Fruit fly (Drosophila melanogaster): Measurements from ENCODE around the gene CG15483.
A peak's percentile ranks its signal among the peaks of the same experiment; 100 is the strongest.

Gene CG15483

dm6 chr2L:12721794-12722315 lies 39.8 kb downstream of the CG15483 start, which contains the start of gene Pih1D1 (continued):
- peak; percentile 96 for TF ChIP-seq eg (GFP tag; IDR thresholded peaks at IDR 0.05)
- peak; percentile 86 for TF ChIP-seq CG16779 (tag; optimal IDR thresholded peaks at IDR 0.05)
- TF ChIP-seq Lpt (GFP tag; optimal IDR thresholded peaks at IDR 0.05): peak; percentile 93
- TF ChIP-seq dsx (GFP tag; optimal IDR thresholded peaks at IDR 0.05; ENCODE audit: poor library complexity, severe bottlenecking): peak; percentile 89
- TF ChIP-seq CG10669 (GFP tag; optimal IDR thresholded peaks at IDR 0.05): peak; percentile 95
- TF ChIP-seq CG1621 (tag; optimal IDR thresholded peaks at IDR 0.05): peak; percentile 80
- TF ChIP-seq OdsH (GFP tag; optimal IDR thresholded peaks at IDR 0.05): peak; percentile 97
- TF ChIP-seq CG32006 (GFP tag; optimal IDR thresholded peaks at IDR 0.05): peak; percentile 98

- TF ChIP-seq CG10669 (GFP tag; optimal IDR thresholded peaks at IDR 0.05) (peak; percentile 58), CG8119 (GFP tag; IDR thresholded peaks at IDR 0.05) (no peak), Eip93F (GFP tag; optimal IDR thresholded peaks at IDR 0.05) (no peak), CG3919 (GFP tag; optimal IDR thresholded peaks at IDR 0.05) (peak; percentile 26), CG32006 (GFP tag; optimal IDR thresholded peaks at IDR 0.05) (peak; percentile 58), Eip78C (GFP tag) (peak; percentile 88), eg (GFP tag; IDR thresholded peaks at IDR 0.05) (peak; percentile 61; the same call in 2 of the 3 replicates), CG7368 (GFP tag; optimal IDR thresholded peaks at IDR 0.05) (peak; percentile 0), OdsH (GFP tag; optimal IDR thresholded peaks at IDR 0.05) (peak; percentile 47), CG6276 (GFP tag; optimal IDR thresholded peaks at IDR 0.05) (peak; percentile 51), CG3032 (tag; optimal IDR thresholded peaks at IDR 0.05) (peak; percentile 40), fd85E (GFP tag; optimal IDR thresholded peaks at IDR 0.05) (no peak), Ets21C (GFP tag; optimal IDR thresholded peaks at IDR 0.05) (no peak), CG11294 (GFP tag; IDR thresholded peaks at IDR 0.05) (peak; percentile 36; the same call in 1 of the 2 replicates), dsx (GFP tag; optimal IDR thresholded peaks at IDR 0.05; ENCODE audit: poor library complexity, severe bottlenecking) (no peak), CG9139 (GFP tag; optimal IDR thresholded peaks at IDR 0.05) (no peak), pdm3 (GFP tag; optimal IDR thresholded peaks at IDR 0.05) (no peak), Gug (GFP tag; IDR thresholded peaks at IDR 0.05) (peak; percentile 32; the same call in 1 of the 2 replicates), Eip75B (GFP tag; optimal IDR thresholded peaks at IDR 0.05) (peak; percentile 15), CG6854 (GFP tag; optimal IDR thresholded peaks at IDR 0.05) (no peak), topi (GFP tag; optimal IDR thresholded peaks at IDR 0.05) (peak; percentile 48), CG16779 (tag; optimal IDR thresholded peaks at IDR 0.05) (peak; percentile 9), Met (GFP tag; optimal IDR thresholded peaks at IDR 0.05) (peak; percentile 39), CG1621 (tag; optimal IDR thresholded peaks at IDR 0.05) (no peak), Hr4 (GFP tag; optimal IDR thresholded peaks at IDR 0.05) (peak; percentile 53), CG6163 (GFP tag; IDR thresholded peaks at IDR 0.05) (peak; percentile 67; the same call in 2 of the 3 replicates), ss (GFP tag; optimal IDR thresholded peaks at IDR 0.05) (peak in 1 of 2 experiments; percentile 12), Ets96B (tag; optimal IDR thresholded peaks at IDR 0.05) (peak; percentile 54), CG15336 (GFP tag; IDR thresholded peaks at IDR 0.05) (peak; percentile 45; the same call in 1 of the 2 replicates), Lpt (GFP tag; optimal IDR thresholded peaks at IDR 0.05) (peak; percentile 3), net (GFP tag; optimal IDR thresholded peaks at IDR 0.05) (peak; percentile 29), achi (GFP tag; optimal IDR thresholded peaks at IDR 0.05) (peak; percentile 22), svp (GFP tag) (peak; percentile 94), cyc (GFP tag; optimal IDR thresholded peaks at IDR 0.05) (peak; percentile 48), CG11762 (GFP tag; optimal IDR thresholded peaks at IDR 0.05; ENCODE audit: insufficient read depth) (peak; percentile 11), acj6 (GFP tag; optimal IDR thresholded peaks at IDR 0.05) (peak; percentile 23), Sox14 (GFP tag; optimal IDR thresholded peaks at IDR 0.05) (peak; percentile 26), esn (GFP tag; optimal IDR thresholded peaks at IDR 0.05) (peak; percentile 42), spab (GFP tag; optimal IDR thresholded peaks at IDR 0.05) (peak; percentile 36), lz (GFP tag; optimal IDR thresholded peaks at IDR 0.05) (peak; percentile 24), CG34406 (GFP tag; optimal IDR thresholded peaks at IDR 0.05) (peak; percentile 6), fkh (GFP tag; optimal IDR thresholded peaks at IDR 0.05) (peak; percentile 12), vri (GFP tag; optimal IDR thresholded peaks at IDR 0.05) (peak; percentile 83)
Observed at dm6 chr2L:12720430-12721396, 40.9 kb downstream of the CG15483 start.
